Fruit fly (Drosophila melanogaster): ENCODE results near the gene Tif-IA.

Gene Tif-IA

DNA sequence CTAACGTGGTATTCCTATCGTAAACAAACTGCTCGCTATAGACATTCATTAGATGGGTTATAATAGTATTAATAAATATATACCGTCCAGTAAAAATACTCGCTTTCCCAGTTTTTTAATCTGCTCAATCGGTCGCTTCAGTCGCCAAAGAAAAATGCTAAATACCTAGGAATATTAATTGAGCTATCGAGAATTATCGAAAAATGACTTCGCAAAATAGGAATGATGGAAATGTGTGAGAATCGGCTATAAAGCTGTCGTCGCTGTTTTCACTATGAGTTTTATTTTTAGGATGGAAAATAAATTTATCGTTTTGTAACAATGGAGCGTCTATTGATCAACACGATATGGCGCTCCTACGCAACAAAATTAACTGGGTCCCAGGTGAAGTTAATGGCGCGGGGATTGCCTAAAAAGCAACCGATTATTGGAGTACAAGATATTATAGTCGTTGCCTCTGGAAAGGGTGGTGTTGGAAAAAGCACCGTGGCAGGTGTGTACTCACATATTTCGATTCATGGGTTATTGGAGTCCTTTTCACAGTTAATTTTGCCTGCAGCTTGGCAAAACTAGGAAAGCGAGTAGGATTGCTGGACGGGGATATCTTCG, 10.0 kb upstream of the Tif-IA start, which contains the start of gene Nubpl (continued):
- TF ChIP-seq D (optimal IDR thresholded peaks at IDR 0.05) (no peak), D (GFP tag; optimal IDR thresholded peaks at IDR 0.05) (no peak), CG7987 (GFP tag; optimal IDR thresholded peaks at IDR 0.05) (no peak), B-H1 (GFP tag; IDR thresholded peaks at IDR 0.05) (no peak), maf-S (GFP tag; optimal IDR thresholded peaks at IDR 0.05) (no peak), CG18262 (tag; optimal IDR thresholded peaks at IDR 0.05) (no peak), CG3995 (GFP tag; optimal IDR thresholded peaks at IDR 0.05) (peak; percentile 76), CG11560 (tag; IDR thresholded peaks at IDR 0.05) (no peak), salm (tag; optimal IDR thresholded peaks at IDR 0.05) (no peak), crol (GFP tag; IDR thresholded peaks at IDR 0.05) (no peak), Oaz (GFP tag; IDR thresholded peaks at IDR 0.05) (no peak), Dp (GFP tag; optimal IDR thresholded peaks at IDR 0.05) (no peak), pfk (GFP tag; optimal IDR thresholded peaks at IDR 0.05) (peak; percentile 52), kni (GFP tag; optimal IDR thresholded peaks at IDR 0.05) (no peak), peb (GFP tag; IDR thresholded peaks at IDR 0.05) (no peak), chinmo (GFP tag; IDR thresholded peaks at IDR 0.05; ENCODE audit: partially characterized antibody) (no peak), CG1832 (GFP tag; optimal IDR thresholded peaks at IDR 0.05) (no peak), Dad (GFP tag; optimal IDR thresholded peaks at IDR 0.05) (no peak), sima (GFP tag; optimal IDR thresholded peaks at IDR 0.05) (no peak), gsb (GFP tag; IDR thresholded peaks at IDR 0.05) (no peak), CG33213 (GFP tag; optimal IDR thresholded peaks at IDR 0.05) (peak; percentile 36), CG10979 (tag; optimal IDR thresholded peaks at IDR 0.05) (no peak), dm (GFP tag; optimal IDR thresholded peaks at IDR 0.05) (no peak), Six4 (GFP tag; optimal IDR thresholded peaks at IDR 0.05) (no peak), Nf-YA (GFP tag; IDR thresholded peaks at IDR 0.05) (no peak), CG11085 (GFP tag; IDR thresholded peaks at IDR 0.05) (no peak), dimm (GFP tag; IDR thresholded peaks at IDR 0.05) (no peak), CG8290 (GFP tag; optimal IDR thresholded peaks at IDR 0.05) (peak; percentile 73), CG8290 (tag; optimal IDR thresholded peaks at IDR 0.05) (peak; percentile 39 to 49), CG1603 (tag; optimal IDR thresholded peaks at IDR 0.05) (peak; percentile 98), CG9437 (GFP tag; optimal IDR thresholded peaks at IDR 0.05) (peak; percentile 23), nerfin-1 (tag; optimal IDR thresholded peaks at IDR 0.05) (no peak), cg (GFP tag; optimal IDR thresholded peaks at IDR 0.05) (no peak), CG31224 (GFP tag; IDR thresholded peaks at IDR 0.05) (no peak), YL-1 (GFP tag; optimal IDR thresholded peaks at IDR 0.05) (peak; percentile 13), ssp (GFP tag; IDR thresholded peaks at IDR 0.05) (peak; percentile 97), sr (GFP tag; IDR thresholded peaks at IDR 0.05) (no peak), CG4707 (GFP tag; optimal IDR thresholded peaks at IDR 0.05) (no peak), D19A (tag; optimal IDR thresholded peaks at IDR 0.05) (no peak), CG7357 (GFP tag; IDR thresholded peaks at IDR 0.05) (peak; percentile 95), jing (GFP tag; optimal IDR thresholded peaks at IDR 0.05) (no peak), dan (GFP tag; IDR thresholded peaks at IDR 0.05) (no peak), wdn (GFP tag; IDR thresholded peaks at IDR 0.05) (no peak), CG30403 (GFP tag; optimal IDR thresholded peaks at IDR 0.05) (no peak), lab (GFP tag; optimal IDR thresholded peaks at IDR 0.05) (no peak), NFAT (GFP tag; IDR thresholded peaks at IDR 0.05) (no peak), crp (GFP tag; optimal IDR thresholded peaks at IDR 0.05) (no peak), HmgZ (tag; optimal IDR thresholded peaks at IDR 0.05) (peak; percentile 19), pzg (GFP tag; optimal IDR thresholded peaks at IDR 0.05) (peak; percentile 46), Nf-YB (GFP tag; optimal IDR thresholded peaks at IDR 0.05) (no peak), CG12299 (tag; optimal IDR thresholded peaks at IDR 0.05) (no peak), vvl (GFP tag; IDR thresholded peaks at IDR 0.05) (no peak; the same call in 1 of the 2 replicates)
